Worm (Caenorhabditis elegans) whole organism, mixed stage, embryonic: ENCODE results near the gene dlc-1.
A peak's percentile ranks its signal among the peaks of the same experiment; 100 is the strongest.

Source experiments
- ceh-39 ChIP-seq: fragments of 150-350 bp; optimal IDR thresholded peaks from 2 replicates; lab custom pipeline; 2014; ENCODE audit warnings: missing biosample characterization, missing genetic modification characterization
- ceh-43 ChIP-seq: fragments of 200-800 bp; sonication (Bioruptor generic); optimal IDR thresholded peaks from 2 replicates; lab custom pipeline; 2018; ENCODE audit warnings: mild to moderate bottlenecking, missing genetic modification characterization, moderate library complexity, missing compliant biosample characterization
- elt-3 ChIP-seq: fragments of 150-350 bp; optimal IDR thresholded peaks from 2 replicates; lab custom pipeline; 2014; ENCODE audit warnings: missing biosample characterization, missing genetic modification characterization
- flh-1 ChIP-seq: fragments of 200-800 bp; sonication (Bioruptor generic); optimal IDR thresholded peaks from 2 replicates; lab custom pipeline; 2018; ENCODE audit warnings: mild to moderate bottlenecking, missing genetic modification characterization, moderate library complexity, missing compliant biosample characterization
- lsy-2 ChIP-seq: fragments of 150-350 bp; optimal IDR thresholded peaks from 2 replicates; lab custom pipeline; 2014; ENCODE audit warnings: missing biosample characterization, missing genetic modification characterization
- mep-1 ChIP-seq: fragments of 150-350 bp; optimal IDR thresholded peaks from 2 replicates; lab custom pipeline; 2017; ENCODE audit warnings: missing biosample characterization, missing genetic modification reagents, missing genetic modification characterization, inconsistent platforms
- nhr-12 ChIP-seq: fragments of 150-350 bp; optimal IDR thresholded peaks from 2 replicates; lab custom pipeline; 2014; ENCODE audit warnings: missing biosample characterization, missing genetic modification characterization
- nhr-237 ChIP-seq: fragments of 150-350 bp; optimal IDR thresholded peaks from 2 replicates; lab custom pipeline; 2014; ENCODE audit warnings: missing biosample characterization, missing genetic modification characterization
- nhr-28 ChIP-seq: fragments of 150-350 bp; optimal IDR thresholded peaks from 2 replicates; lab custom pipeline; 2014; ENCODE audit warnings: missing biosample characterization, missing genetic modification characterization
- nhr-76 ChIP-seq: sonication (generic microtip); optimal IDR thresholded peaks from 2 replicates; lab custom pipeline; 2017; ENCODE audit warnings: missing biosample characterization, missing genetic modification characterization
- pha-4 ChIP-seq: fragments of 150-350 bp; optimal IDR thresholded peaks from 2 replicates; lab custom pipeline; 2018; ENCODE audit warnings: missing biosample characterization, missing genetic modification reagents, missing genetic modification characterization
- snpc-4 ChIP-seq: fragments of 150-350 bp; optimal IDR thresholded peaks from 2 replicates; lab custom pipeline; 2014; ENCODE audit warnings: missing biosample characterization, missing genetic modification characterization
- unc-62 ChIP-seq: fragments of 150-350 bp; optimal IDR thresholded peaks from 2 replicates; lab custom pipeline; 2014; ENCODE audit warnings: missing biosample characterization, missing genetic modification reagents, missing genetic modification characterization
- ztf-11 ChIP-seq: fragments of 150-350 bp; optimal IDR thresholded peaks from 2 replicates; lab custom pipeline; 2014; ENCODE audit warnings: missing biosample characterization, missing genetic modification characterization

DNA sequence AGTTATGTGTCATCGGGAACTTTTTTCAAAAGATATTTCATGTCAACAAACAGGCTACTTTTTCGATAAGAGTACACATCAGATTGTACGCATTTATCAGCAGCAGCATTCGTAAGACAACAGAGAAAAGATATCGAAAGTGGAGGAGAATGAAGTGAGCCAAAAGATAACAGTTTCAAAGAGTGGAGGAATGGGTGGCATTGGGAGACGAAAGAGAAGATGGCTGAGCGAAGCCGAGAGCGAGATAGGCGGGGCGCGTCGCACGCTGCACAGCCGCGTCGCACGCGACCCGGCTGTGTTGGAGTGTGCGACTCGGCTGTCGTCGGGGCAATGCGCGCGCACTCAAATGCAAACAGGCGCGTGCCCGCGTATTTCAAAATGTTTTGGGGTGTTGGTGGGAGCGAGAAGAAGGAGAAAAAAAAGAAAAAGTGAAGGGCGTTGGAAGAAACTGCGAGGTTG is 563 bp upstream of the dlc-1 start:
- TF ChIP-seq nhr-12, result no peak
- TF ChIP-seq lsy-2, result no peak
- TF ChIP-seq pha-4 (tag; lab: Kevin White, UChicago), result peak; percentile 39
- no peak for TF ChIP-seq mep-1
- TF ChIP-seq nhr-237 (tag; lab: Kevin White, UChicago), result peak; percentile 48
- TF ChIP-seq unc-62 (GFP tag; lab: Kevin White, UChicago), result no peak
- no peak for TF ChIP-seq elt-3 (tag; lab: Kevin White, UChicago)
- TF ChIP-seq ztf-11 (tag; lab: Kevin White, UChicago), result no peak
- TF ChIP-seq snpc-4, result no peak
- TF ChIP-seq nhr-76 (tag; lab: Kevin White, UChicago), result no peak
- TF ChIP-seq nhr-28, result no peak
- TF ChIP-seq ceh-39, result no peak
- no peak for TF ChIP-seq ceh-43
- TF ChIP-seq flh-1, result no peak
